Worm (Caenorhabditis elegans) whole organism, L1 larva: Measurements from ENCODE around the gene nep-6.

ENCODE experiments used
- C34B4.2 ChIP-seq: sonication (generic microtip); optimal IDR thresholded peaks from 2 replicates; lab custom pipeline; 2017; ENCODE audit warnings: mild to moderate bottlenecking, missing genetic modification characterization, missing compliant biosample characterization
- Y116A8C.19 ChIP-seq: sonication (generic microtip); optimal IDR thresholded peaks from 2 replicates; lab custom pipeline; 2016; ENCODE audit warnings: missing compliant biosample characterization, missing genetic modification characterization, borderline replicate concordance
- aha-1 ChIP-seq: fragments of 150-350 bp; optimal IDR thresholded peaks from 2 replicates; lab custom pipeline; 2014; ENCODE audit warnings: missing biosample characterization, missing genetic modification characterization
- alr-1 ChIP-seq: fragments of 200-800 bp; sonication (Bioruptor generic); optimal IDR thresholded peaks from 2 replicates; lab custom pipeline; 2018; ENCODE audit warnings: borderline replicate concordance, mild to moderate bottlenecking, missing genetic modification characterization, missing compliant biosample characterization
- blmp-1 ChIP-seq: fragments of 150-350 bp; optimal IDR thresholded peaks from 2 replicates; lab custom pipeline; 2014; ENCODE audit warnings: missing biosample characterization, missing genetic modification characterization
- ceh-8 ChIP-seq: fragments of 200-800 bp; sonication (Bioruptor generic); optimal IDR thresholded peaks from 2 replicates; lab custom pipeline; 2018; ENCODE audit warnings: mild to moderate bottlenecking, missing genetic modification characterization, moderate library complexity, missing compliant biosample characterization
- ceh-88 ChIP-seq: fragments of 200-800 bp; sonication (Bioruptor generic); IDR thresholded peaks from 2 replicates; pipeline ENCODE4 v1.3.6; 2022; ENCODE audit warnings: missing genetic modification characterization, missing compliant biosample characterization
- ceh-90 ChIP-seq: sonication (generic microtip); optimal IDR thresholded peaks from 2 replicates; lab custom pipeline; 2016; ENCODE audit warnings: missing genetic modification characterization, missing compliant biosample characterization
- ces-1 ChIP-seq: fragments of 150-350 bp; optimal IDR thresholded peaks from 2 replicates; lab custom pipeline; 2014; ENCODE audit warnings: missing biosample characterization, missing genetic modification reagents, missing genetic modification characterization
- dpl-1 ChIP-seq, 3 experiments: fragments of 150-350 bp in 2 of 3; sonication (generic microtip) in 1 of 3; optimal IDR thresholded peaks; 2 replicates each; lab custom pipeline; 2014 to 2017; ENCODE audit warnings: missing biosample characterization in 3 of 3, missing genetic modification characterization in 3 of 3, missing genetic modification reagents in 3 of 3
- dsc-1 ChIP-seq: sonication (generic microtip); optimal IDR thresholded peaks from 2 replicates; lab custom pipeline; 2016; ENCODE audit warnings: mild to moderate bottlenecking, missing genetic modification characterization, missing compliant biosample characterization
- efl-3 ChIP-seq: fragments of 200-800 bp; sonication (Bioruptor generic); optimal IDR thresholded peaks from 2 replicates; lab custom pipeline; 2018; ENCODE audit warnings: mild to moderate bottlenecking, missing genetic modification characterization, missing compliant biosample characterization
- egl-13 ChIP-seq: sonication (generic microtip); optimal IDR thresholded peaks from 2 replicates; lab custom pipeline; 2016; ENCODE audit warnings: missing genotype, missing genetic modification reagents, missing genetic modification characterization, missing compliant biosample characterization
- fkh-10 ChIP-seq: sonication (generic microtip); optimal IDR thresholded peaks from 2 replicates; lab custom pipeline; 2017; ENCODE audit warnings: missing biosample characterization, missing genetic modification reagents, missing genetic modification characterization
- fkh-4 ChIP-seq: sonication (generic microtip); optimal IDR thresholded peaks from 2 replicates; lab custom pipeline; 2016; ENCODE audit warnings: missing compliant biosample characterization, missing genetic modification characterization, borderline replicate concordance
- fkh-8 ChIP-seq: sonication (generic microtip); optimal IDR thresholded peaks from 2 replicates; lab custom pipeline; 2016; ENCODE audit warnings: mild to moderate bottlenecking, missing genetic modification characterization, missing compliant biosample characterization
- grh-1 ChIP-seq: fragments of 200-800 bp; sonication (Bioruptor generic); IDR thresholded peaks from 2 replicates; pipeline ENCODE4 v1.3.6; 2022; ENCODE audit warnings: missing genetic modification reagents, missing genetic modification characterization, missing compliant biosample characterization
- hpl-2 ChIP-seq: fragments of 150-350 bp; optimal IDR thresholded peaks from 2 replicates; lab custom pipeline; 2014; ENCODE audit warnings: missing biosample characterization, missing genetic modification reagents, missing genetic modification characterization
- jun-1 ChIP-seq: fragments of 150-350 bp; optimal IDR thresholded peaks from 2 replicates; lab custom pipeline; 2014; ENCODE audit warnings: missing biosample characterization, missing genetic modification reagents, missing genetic modification characterization
- lin-13 ChIP-seq: fragments of 150-350 bp; optimal IDR thresholded peaks from 2 replicates; lab custom pipeline; 2014; ENCODE audit warnings: missing biosample characterization, missing genetic modification reagents, missing genetic modification characterization
- lin-15B ChIP-seq: fragments of 150-350 bp; sonication (generic microtip); optimal IDR thresholded peaks from 3 replicates; lab custom pipeline; 2014; ENCODE audit warnings: missing biosample characterization, missing genetic modification characterization
- lin-39 ChIP-seq: fragments of 150-350 bp; optimal IDR thresholded peaks from 2 replicates; lab custom pipeline; 2014; ENCODE audit warnings: missing biosample characterization, missing genetic modification reagents, missing genetic modification characterization
- lsy-2 ChIP-seq, 2 experiments: fragments of 150-350 bp; optimal IDR thresholded peaks; 2 replicates each; lab custom pipeline; 2014; ENCODE audit warnings: missing biosample characterization in 2 of 2, missing genetic modification characterization in 2 of 2
- mab-9 ChIP-seq: fragments of 200-800 bp; sonication (Bioruptor generic); IDR thresholded peaks from 2 replicates; pipeline ENCODE4 v1.3.6; 2022; ENCODE audit warnings: missing genetic modification reagents, missing genetic modification characterization, missing compliant biosample characterization
- mep-1 ChIP-seq: fragments of 150-350 bp; optimal IDR thresholded peaks from 2 replicates; lab custom pipeline; 2014; ENCODE audit warnings: missing biosample characterization, missing genetic modification characterization
- nhr-12 ChIP-seq: sonication (generic microtip); optimal IDR thresholded peaks from 2 replicates; lab custom pipeline; 2017; ENCODE audit warnings: missing biosample characterization, missing genetic modification characterization
- nhr-20 ChIP-seq: sonication (generic microtip); optimal IDR thresholded peaks from 2 replicates; lab custom pipeline; 2016; ENCODE audit warnings: mild to moderate bottlenecking, missing genetic modification characterization, missing compliant biosample characterization
- nhr-28 ChIP-seq: fragments of 150-350 bp; optimal IDR thresholded peaks from 2 replicates; lab custom pipeline; 2014; ENCODE audit warnings: missing biosample characterization, missing genetic modification characterization
- nhr-71 ChIP-seq: sonication (generic microtip); optimal IDR thresholded peaks from 2 replicates; lab custom pipeline; 2016; ENCODE audit warnings: mild to moderate bottlenecking, missing genetic modification characterization, moderate library complexity, missing compliant biosample characterization
- nhr-76 ChIP-seq: sonication (generic microtip); optimal IDR thresholded peaks from 2 replicates; lab custom pipeline; 2017; ENCODE audit warnings: missing biosample characterization, missing genetic modification characterization
- nhr-77 ChIP-seq: fragments of 150-350 bp; optimal IDR thresholded peaks from 2 replicates; lab custom pipeline; 2014; ENCODE audit warnings: missing biosample characterization, missing genetic modification characterization
- nhr-84 ChIP-seq: sonication (generic microtip); optimal IDR thresholded peaks from 2 replicates; lab custom pipeline; 2017; ENCODE audit warnings: missing biosample characterization, missing genetic modification characterization
- nhr-90 ChIP-seq: sonication (generic microtip); optimal IDR thresholded peaks from 2 replicates; lab custom pipeline; 2016; ENCODE audit warnings: mild to moderate bottlenecking, missing genetic modification characterization, missing compliant biosample characterization; ENCODE audit not compliant: poor library complexity
- pag-3 ChIP-seq: sonication (generic microtip); optimal IDR thresholded peaks from 2 replicates; lab custom pipeline; 2017; ENCODE audit warnings: missing genetic modification characterization, mild to moderate bottlenecking, missing compliant biosample characterization, antibody characterized with exemption, borderline replicate concordance; ENCODE audit not compliant: insufficient read depth
- pax-3 ChIP-seq: fragments of 200-800 bp; sonication (Bioruptor generic); optimal IDR thresholded peaks from 2 replicates; lab custom pipeline; 2018; ENCODE audit warnings: mild to moderate bottlenecking, missing genetic modification characterization, moderate library complexity, missing compliant biosample characterization
- skn-1 ChIP-seq: fragments of 150-350 bp; optimal IDR thresholded peaks from 2 replicates; lab custom pipeline; 2014; ENCODE audit warnings: missing biosample characterization, missing genetic modification characterization
- sptf-1 ChIP-seq: fragments of 150-350 bp; optimal IDR thresholded peaks from 2 replicates; lab custom pipeline; 2014; ENCODE audit warnings: missing biosample characterization, missing genetic modification characterization
- tbx-2 ChIP-seq: sonication (generic microtip); optimal IDR thresholded peaks from 2 replicates; lab custom pipeline; 2016; ENCODE audit warnings: missing genetic modification characterization, missing compliant biosample characterization
- tlp-1 ChIP-seq: fragments of 150-350 bp; optimal IDR thresholded peaks from 2 replicates; lab custom pipeline; 2014; ENCODE audit warnings: missing biosample characterization, missing genetic modification characterization
- unc-130 ChIP-seq: fragments of 150-350 bp; optimal IDR thresholded peaks from 2 replicates; lab custom pipeline; 2017; ENCODE audit warnings: missing biosample characterization, missing genetic modification characterization, inconsistent platforms
- unc-62 ChIP-seq: fragments of 150-350 bp; optimal IDR thresholded peaks from 2 replicates; lab custom pipeline; 2014; ENCODE audit warnings: missing biosample characterization, missing genetic modification reagents, missing genetic modification characterization
- unc-86 ChIP-seq: sonication (generic microtip); optimal IDR thresholded peaks from 2 replicates; lab custom pipeline; 2016; ENCODE audit warnings: missing genetic modification characterization, missing compliant biosample characterization
- unc-98 ChIP-seq: fragments of 200-800 bp; sonication (Bioruptor generic); IDR thresholded peaks from 2 replicates; pipeline ENCODE4 v1.3.6; 2022; ENCODE audit warnings: missing genetic modification characterization, missing compliant biosample characterization
- zag-1 ChIP-seq: fragments of 150-350 bp; optimal IDR thresholded peaks from 2 replicates; lab custom pipeline; 2014; ENCODE audit warnings: missing biosample characterization, missing genetic modification characterization
- zip-4 ChIP-seq: fragments of 200-800 bp; sonication (Bioruptor generic); optimal IDR thresholded peaks from 2 replicates; lab custom pipeline; 2018; ENCODE audit warnings: mild to moderate bottlenecking, missing genetic modification characterization, moderate library complexity, missing compliant biosample characterization

Gene nep-6

ce11 chrII:3385736-3386135 lies 30.9 kb upstream of the nep-6 start, which contains the start of gene T06D4.2:
T06D4.2 (minus strand) TSS chrII:3385905.
- TF ChIP-seq mab-9 (GFP tag; lab: Robert Waterston, UW) (no peak), zag-1 (tag; lab: Kevin White, UChicago) (no peak), unc-130 (tag; lab: Kevin White, UChicago) (no peak), dpl-1 (GFP tag; optimal IDR thresholded peaks at IDR 0.05; lab: Kevin White, UChicago) (no peak), sptf-1 (tag; lab: Kevin White, UChicago) (no peak), lin-39 (tag; lab: Kevin White, UChicago) (no peak), unc-62 (GFP tag; lab: Kevin White, UChicago) (no peak), aha-1 (tag; lab: Kevin White, UChicago) (no peak), grh-1 (no peak), lin-15B (tag; lab: Kevin White, UChicago) (no peak), mep-1 (tag; lab: Kevin White, UChicago) (no peak), egl-13 (no peak), fkh-10 (no peak), dsc-1 (no peak), ceh-88 (GFP tag; lab: Robert Waterston, UW) (no peak), nhr-90 (no peak), nhr-76 (tag; lab: Kevin White, UChicago) (no peak), zip-4 (no peak), nhr-71 (tag; lab: Kevin White, UChicago) (no peak)
- TF ChIP-seq, all 84 proteins: peak for 0

- TF ChIP-seq alr-1 (no peak), ceh-90 (tag; lab: Kevin White, UChicago) (no peak), lsy-2 (tag; optimal IDR thresholded peaks at IDR 0.05; lab: Kevin White, UChicago) (no peak), lin-39 (tag; lab: Kevin White, UChicago) (no peak), nhr-84 (tag; lab: Kevin White, UChicago) (no peak), tbx-2 (tag; lab: Kevin White, UChicago) (no peak), C34B4.2 (tag; lab: Kevin White, UChicago) (no peak), pax-3 (tag; lab: Kevin White, UChicago) (no peak), fkh-4 (tag; lab: Kevin White, UChicago) (no peak), ceh-8 (GFP tag; lab: Kevin White, UChicago) (no peak), blmp-1 (tag; lab: Kevin White, UChicago) (no peak), sptf-1 (tag; lab: Kevin White, UChicago) (no peak), ces-1 (GFP tag; lab: Kevin White, UChicago) (no peak), nhr-90 (no peak), efl-3 (GFP tag; lab: Kevin White, UChicago) (no peak), nhr-12 (tag; lab: Kevin White, UChicago) (no peak), jun-1 (tag; lab: Kevin White, UChicago) (no peak), unc-98 (GFP tag; lab: Robert Waterston, UW) (no peak), unc-86 (tag; lab: Kevin White, UChicago) (no peak), lin-13 (GFP tag; lab: Kevin White, UChicago) (no peak)
Observed at ce11 chrII:3387503-3387902, 29.1 kb upstream of the nep-6 start, which contains the start of gene T06D4.6. T06D4.6 (minus strand) TSS chrII:3387603.

- no peak for TF ChIP-seq lin-13 (GFP tag; lab: Kevin White, UChicago)
- TF ChIP-seq tlp-1 (tag; lab: Kevin White, UChicago): no peak
- no peak for TF ChIP-seq fkh-8 (tag; lab: Kevin White, UChicago)
- no peak for TF ChIP-seq pag-3
- TF ChIP-seq ceh-88 (GFP tag; lab: Robert Waterston, UW): no peak
- no peak for TF ChIP-seq hpl-2
- no peak for TF ChIP-seq nhr-28 (tag; lab: Kevin White, UChicago)
- no peak for TF ChIP-seq lsy-2 (tag; optimal IDR thresholded peaks at IDR 0.05; lab: Kevin White, UChicago)
- TF ChIP-seq aha-1 (tag; lab: Kevin White, UChicago): no peak
- no peak for TF ChIP-seq Y116A8C.19 (tag; lab: Kevin White, UChicago)
- no peak for TF ChIP-seq nhr-20 (tag; lab: Kevin White, UChicago)
- no peak for TF ChIP-seq skn-1 (tag; lab: Kevin White, UChicago)
- no peak for TF ChIP-seq egl-13
- TF ChIP-seq nhr-77: no peak
- TF ChIP-seq blmp-1 (tag; lab: Kevin White, UChicago): no peak
- TF ChIP-seq, all 84 proteins: peak for 0
Observed at ce11 chrII:3395484-3395883, 21.1 kb upstream of the nep-6 start, which contains the start of gene nep-20. nep-20 (minus strand) TSS chrII:3395584.
